Fruit fly (Drosophila melanogaster) Kc167 (cell line): ENCODE data around the gene CG17078.

Source experiments
- h ChIP-seq: fragments of >200 bp; optimal IDR thresholded peaks from 3 replicates; lab custom pipeline; 2018; ENCODE audit warnings: missing external identifiers
- insv ChIP-seq: fragments of >200 bp; optimal IDR thresholded peaks from 3 replicates; lab custom pipeline; 2018; ENCODE audit warnings: missing external identifiers

- no peak for TF ChIP-seq insv (lab: Kevin White, UChicago)
- no peak for TF ChIP-seq h (lab: Kevin White, UChicago)
These were observed 9.2 kb downstream of the CG17078 start, which contains the start of gene CG3345 for dm6 chr2L:268788-269187.
